Worm (Caenorhabditis elegans) whole organism, L4 larva: ENCODE measurements around the gene ftn-1.

Experiments used
- D1046.2 ChIP-seq: fragments of 200-800 bp; sonication (Bioruptor generic); IDR thresholded peaks from 2 replicates; pipeline ENCODE4 v1.3.6; 2022; ENCODE audit warnings: missing genetic modification characterization, missing compliant biosample characterization
- F10B5.3 ChIP-seq: sonication (generic microtip); optimal IDR thresholded peaks from 2 replicates; lab custom pipeline; 2016; ENCODE audit warnings: mild to moderate bottlenecking, missing genetic modification characterization, missing compliant biosample characterization
- R02D3.7 ChIP-seq: fragments of 150-350 bp; sonication (generic microtip); optimal IDR thresholded peaks from 3 replicates; lab custom pipeline; 2014; ENCODE audit warnings: missing biosample characterization, missing genetic modification characterization
- Y75B8A.6 ChIP-seq: fragments of 200-800 bp; sonication (Bioruptor generic); IDR thresholded peaks from 2 replicates; pipeline ENCODE4 v1.3.6; 2022; ENCODE audit warnings: missing genetic modification reagents, missing genetic modification characterization, missing compliant biosample characterization
- ZK337.2 ChIP-seq: fragments of 200-800 bp; sonication (Bioruptor generic); IDR thresholded peaks from 2 replicates; pipeline ENCODE4 v1.3.6; 2022; ENCODE audit warnings: missing genetic modification reagents, missing genetic modification characterization, missing compliant biosample characterization
- ceh-20 ChIP-seq: fragments of 200-800 bp; sonication (Bioruptor generic); IDR thresholded peaks from 2 replicates; pipeline ENCODE4 v1.3.6; 2022; ENCODE audit warnings: missing genetic modification reagents, missing genetic modification characterization, missing compliant biosample characterization
- ceh-28 ChIP-seq: fragments of 150-350 bp; optimal IDR thresholded peaks from 2 replicates; lab custom pipeline; 2014; ENCODE audit warnings: missing biosample characterization, missing genetic modification reagents, missing genetic modification characterization
- ceh-44 ChIP-seq: fragments of 200-800 bp; sonication (Bioruptor generic); IDR thresholded peaks from 2 replicates; pipeline ENCODE4 v1.3.6; 2022; ENCODE audit warnings: missing genetic modification reagents, missing genetic modification characterization, missing compliant biosample characterization
- ces-1 ChIP-seq: fragments of 150-350 bp; sonication (generic microtip); optimal IDR thresholded peaks from 4 replicates; lab custom pipeline; 2014; ENCODE audit warnings: missing biosample characterization, missing genetic modification reagents, missing genetic modification characterization
- cey-2 ChIP-seq: sonication (generic microtip); optimal IDR thresholded peaks from 3 replicates; lab custom pipeline; 2017; ENCODE audit warnings: missing genetic modification characterization, mild to moderate bottlenecking, missing compliant biosample characterization, antibody characterized with exemption, borderline replicate concordance; ENCODE audit not compliant: insufficient read depth
- daf-16 ChIP-seq, 3 experiments: sonication (generic microtip); optimal IDR thresholded peaks; 2 replicates each; lab custom pipeline; 2016 to 2017; ENCODE audit warnings: missing genetic modification characterization in 3 of 3, missing genetic modification reagents in 3 of 3, mild to moderate bottlenecking in 2 of 3, missing compliant biosample characterization in 2 of 3, missing biosample characterization in 1 of 3, moderate library complexity in 1 of 3
- daf-19 ChIP-seq: fragments of 200-800 bp; sonication (Bioruptor generic); conservative IDR thresholded peaks from 2 replicates; pipeline ENCODE4 v1.3.6; 2022; ENCODE audit warnings: missing genetic modification characterization, missing compliant biosample characterization
- dmd-8 ChIP-seq: fragments of 200-800 bp; sonication (Bioruptor generic); IDR thresholded peaks from 2 replicates; pipeline ENCODE4 v1.3.6; 2022; ENCODE audit warnings: missing genetic modification characterization, missing compliant biosample characterization
- duxl-1 ChIP-seq: sonication (generic microtip); optimal IDR thresholded peaks from 2 replicates; lab custom pipeline; 2016; ENCODE audit warnings: mild to moderate bottlenecking, missing genetic modification characterization, moderate library complexity, missing compliant biosample characterization; ENCODE audit not compliant: poor library complexity
- egl-27 ChIP-seq: sonication (generic microtip); optimal IDR thresholded peaks from 3 replicates; lab custom pipeline; 2017; ENCODE audit warnings: missing biosample characterization, missing genetic modification reagents, missing genetic modification characterization
- jun-1 ChIP-seq: fragments of 150-350 bp; optimal IDR thresholded peaks from 2 replicates; lab custom pipeline; 2014; ENCODE audit warnings: missing biosample characterization, missing genetic modification reagents, missing genetic modification characterization
- lin-15B ChIP-seq: fragments of 150-350 bp; sonication (generic microtip); optimal IDR thresholded peaks from 3 replicates; lab custom pipeline; 2014; ENCODE audit warnings: missing biosample characterization, missing genetic modification characterization
- lin-29 ChIP-seq: fragments of 200-800 bp; sonication (Bioruptor generic); IDR thresholded peaks from 2 replicates; pipeline ENCODE4 v1.3.6; 2022; ENCODE audit warnings: missing genetic modification reagents, missing genetic modification characterization, missing compliant biosample characterization
- lir-3 ChIP-seq: sonication (generic microtip); optimal IDR thresholded peaks from 2 replicates; lab custom pipeline; 2016; ENCODE audit warnings: mild to moderate bottlenecking, missing genetic modification characterization, missing compliant biosample characterization
- madf-5 ChIP-seq, 2 experiments: fragments of 200-800 bp; sonication (Bioruptor generic); IDR thresholded peaks; 2 replicates each; pipeline ENCODE4 v1.3.6; 2022; ENCODE audit warnings: missing compliant biosample characterization in 2 of 2, missing genetic modification characterization in 2 of 2
- madf-9 ChIP-seq: fragments of 200-800 bp; sonication (Bioruptor generic); conservative IDR thresholded peaks from 2 replicates; pipeline ENCODE4 v1.3.6; 2022; ENCODE audit warnings: missing genetic modification reagents, missing genetic modification characterization, missing compliant biosample characterization
- mep-1 ChIP-seq: fragments of 150-350 bp; sonication (generic microtip); optimal IDR thresholded peaks from 3 replicates; lab custom pipeline; 2014; ENCODE audit warnings: missing biosample characterization, missing genetic modification characterization
- mes-2 ChIP-seq: sonication (generic microtip); optimal IDR thresholded peaks from 2 replicates; lab custom pipeline; 2016; ENCODE audit warnings: missing genotype, mild to moderate bottlenecking, missing genetic modification characterization, missing compliant biosample characterization; ENCODE audit not compliant: poor library complexity, severe bottlenecking
- mxl-2 ChIP-seq: fragments of 200-800 bp; sonication (Bioruptor generic); conservative IDR thresholded peaks from 2 replicates; pipeline ENCODE4 v1.3.6; 2022; ENCODE audit warnings: missing genetic modification reagents, missing genetic modification characterization, missing compliant biosample characterization
- nhr-10 ChIP-seq: fragments of 150-350 bp; optimal IDR thresholded peaks from 2 replicates; lab custom pipeline; 2014; ENCODE audit warnings: missing biosample characterization, missing genetic modification characterization
- nhr-11 ChIP-seq: fragments of 150-350 bp; optimal IDR thresholded peaks from 2 replicates; lab custom pipeline; 2014; ENCODE audit warnings: missing biosample characterization, missing genetic modification characterization
- pha-4 ChIP-seq, 2 experiments: fragments of 150-350 bp in 1 of 2; fragments of 200-800 bp in 1 of 2; sonication (Bioruptor generic) in 1 of 2; IDR thresholded peaks in 1 of 2; optimal IDR thresholded peaks in 1 of 2; 2 replicates each; pipeline versions ENCODE4 v1.3.6 to Lab custom; 2014 to 2022; ENCODE audit warnings: missing genetic modification characterization in 2 of 2, missing genetic modification reagents in 2 of 2, missing biosample characterization in 1 of 2, missing compliant biosample characterization in 1 of 2
- saeg-2 ChIP-seq: fragments of 200-800 bp; sonication (Bioruptor generic); IDR thresholded peaks from 2 replicates; pipeline ENCODE4 v1.3.6; 2022; ENCODE audit warnings: missing genetic modification reagents, missing genetic modification characterization, missing compliant biosample characterization
- snpc-1.2 ChIP-seq: fragments of 200-800 bp; sonication (Bioruptor generic); IDR thresholded peaks from 2 replicates; pipeline ENCODE4 v1.3.6; 2022; ENCODE audit warnings: missing genetic modification reagents, missing genetic modification characterization, missing compliant biosample characterization
- unc-39 ChIP-seq: sonication (generic microtip); optimal IDR thresholded peaks from 2 replicates; lab custom pipeline; 2017; ENCODE audit warnings: missing biosample characterization, missing genetic modification characterization
- unc-62 ChIP-seq, 3 experiments: fragments of 150-350 bp in 1 of 3; sonication (generic microtip); optimal IDR thresholded peaks in 2 of 3; peaks in 1 of 3; 1 replicate in 1 of 3; 2 replicates in 2 of 3; lab custom pipeline; 2014 to 2017; ENCODE audit warnings: missing biosample characterization in 3 of 3, missing genetic modification characterization in 3 of 3, missing genetic modification reagents in 3 of 3, missing genotype in 1 of 3
- zag-1 ChIP-seq: fragments of 150-350 bp; optimal IDR thresholded peaks from 2 replicates; lab custom pipeline; 2014; ENCODE audit warnings: missing biosample characterization, missing genetic modification characterization
- zfp-2 ChIP-seq: sonication (generic microtip); optimal IDR thresholded peaks from 2 replicates; lab custom pipeline; 2016; ENCODE audit warnings: mild to moderate bottlenecking, missing genetic modification characterization, missing compliant biosample characterization
- zip-2 ChIP-seq: fragments of 150-350 bp; optimal IDR thresholded peaks from 2 replicates; lab custom pipeline; 2014; ENCODE audit warnings: missing biosample characterization, missing genetic modification characterization
- ztf-7 ChIP-seq: fragments of 150-350 bp; optimal IDR thresholded peaks from 2 replicates; lab custom pipeline; 2014; ENCODE audit warnings: missing biosample characterization, missing genetic modification characterization

The ftn-1 gene

DNA sequence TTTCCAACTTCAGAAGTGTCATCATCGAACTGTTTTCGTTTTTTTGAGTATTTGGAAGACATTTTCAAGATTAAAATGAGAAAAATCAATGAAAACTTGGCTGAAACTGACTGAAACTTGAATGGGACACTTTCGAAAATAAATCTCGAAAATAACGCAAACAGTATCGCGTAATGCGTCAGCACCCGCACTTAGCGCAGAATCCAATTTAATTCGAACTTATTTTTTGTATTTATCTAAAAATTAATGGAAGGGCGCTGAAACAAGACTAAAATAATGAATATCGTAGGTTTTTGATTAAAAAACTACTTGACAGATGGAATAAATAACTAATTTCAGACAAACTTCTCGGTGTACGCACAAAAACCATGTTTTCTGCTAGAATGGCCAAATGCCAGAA, 28.2 kb upstream of the ftn-1 start, which contains the start of the genes snu-66 and ints-9 (continued):
- no peak for TF ChIP-seq nhr-11 (tag; lab: Kevin White, UChicago)
- no peak for TF ChIP-seq lir-3 (tag; lab: Kevin White, UChicago)
- no peak for TF ChIP-seq Y75B8A.6 (GFP tag; lab: Robert Waterston, UW)
- no peak for TF ChIP-seq ces-1 (GFP tag; lab: Kevin White, UChicago)
- TF ChIP-seq mes-2 (tag; lab: Kevin White, UChicago): peak; percentile 81
- no peak for TF ChIP-seq cey-2
- TF ChIP-seq R02D3.7 (tag; lab: Kevin White, UChicago): no peak
- TF ChIP-seq saeg-2 (GFP tag; lab: Robert Waterston, UW): no peak
- TF ChIP-seq snpc-1.2 (GFP tag; lab: Robert Waterston, UW): no peak
- no peak for TF ChIP-seq zip-2 (tag; lab: Kevin White, UChicago)
- no peak for TF ChIP-seq mxl-2
- no peak for TF ChIP-seq jun-1 (tag; lab: Kevin White, UChicago)
- TF ChIP-seq unc-39 (tag; lab: Kevin White, UChicago): no peak

DNA sequence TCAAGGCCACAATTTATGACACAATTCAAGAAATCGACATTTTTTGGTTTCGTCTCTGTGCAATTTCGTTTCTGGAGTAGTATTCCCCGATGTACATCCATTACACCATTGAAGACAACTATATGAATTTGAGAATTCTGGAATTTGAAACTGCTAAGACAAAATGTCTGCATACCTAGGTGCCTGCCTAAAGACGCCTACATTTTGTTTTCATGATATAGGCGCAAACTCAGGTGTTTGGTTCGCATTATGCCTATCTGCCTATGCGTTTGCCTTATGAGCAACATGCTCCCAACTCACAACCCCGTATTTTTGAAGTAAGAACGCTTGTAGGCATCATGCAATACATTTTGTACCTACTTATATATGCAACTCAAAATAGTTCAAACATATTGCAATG, 23.6 kb upstream of the ftn-1 start, which contains the start of gene F19F10.14:
Gene F19F10.14 (minus strand): TSS at position 101 of the 400 bp plus-strand sequence.
- TF ChIP-seq pha-4 (GFP tag; IDR thresholded peaks at IDR 0.05; lab: Robert Waterston, UW) (no peak), pha-4 (tag; optimal IDR thresholded peaks at IDR 0.05; lab: Kevin White, UChicago) (no peak), ces-1 (GFP tag; lab: Kevin White, UChicago) (no peak), ztf-7 (tag; lab: Kevin White, UChicago) (no peak), lin-15B (tag; lab: Kevin White, UChicago) (no peak), duxl-1 (tag; lab: Kevin White, UChicago) (no peak), nhr-10 (tag; lab: Kevin White, UChicago) (no peak), D1046.2 (no peak), ZK337.2 (no peak), madf-5 (GFP tag; IDR thresholded peaks at IDR 0.05; lab: Robert Waterston, UW) (no peak), daf-19 (GFP tag; lab: Robert Waterston, UW) (no peak)

DNA sequence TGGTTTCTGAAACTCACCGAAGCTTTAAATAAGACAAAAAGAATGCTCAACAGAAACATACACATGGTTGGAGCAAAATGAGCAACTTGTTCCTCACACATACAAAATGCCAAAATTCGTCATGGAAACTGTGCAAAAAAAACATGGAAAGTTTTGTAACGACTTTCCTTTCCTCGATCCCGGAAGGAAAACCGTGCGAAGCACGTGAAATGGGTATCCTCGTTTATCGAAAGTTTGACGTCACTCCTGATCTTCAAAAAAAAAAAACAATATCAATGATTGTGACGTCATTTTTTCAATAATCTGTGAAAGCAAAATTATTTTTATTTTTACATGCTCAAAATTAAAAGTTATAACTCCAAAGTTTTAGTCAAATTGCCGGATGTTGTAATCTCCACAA, 22.9 kb upstream of the ftn-1 start, which contains the start of gene clec-212:
Gene clec-212 (minus strand): TSS at position 101 of the 400 bp plus-strand sequence.
- TF ChIP-seq ceh-28 (tag; lab: Kevin White, UChicago) (no peak), unc-62 (GFP tag; optimal IDR thresholded peaks at IDR 0.05 in 1 of 2; lab: Kevin White, UChicago) (no peak), unc-62 (tag; optimal IDR thresholded peaks at IDR 0.05; lab: Kevin White, UChicago) (no peak), zfp-2 (tag; lab: Kevin White, UChicago) (no peak), lin-29 (GFP tag; lab: Robert Waterston, UW) (no peak), daf-16 (GFP tag; optimal IDR thresholded peaks at IDR 0.05; lab: Kevin White, UChicago) (no peak), daf-16 (tag; optimal IDR thresholded peaks at IDR 0.05; lab: Kevin White, UChicago) (no peak), ceh-44 (no peak), ces-1 (GFP tag; lab: Kevin White, UChicago) (no peak), ceh-20 (GFP tag; lab: Robert Waterston, UW) (no peak), egl-27 (no peak), mep-1 (tag; lab: Kevin White, UChicago) (no peak), dmd-8 (GFP tag; lab: Robert Waterston, UW) (no peak), F10B5.3 (no peak), zag-1 (no peak), madf-9 (GFP tag; lab: Robert Waterston, UW) (no peak)
- TF ChIP-seq, all 104 proteins: peak for 0
